Fruit fly (Drosophila melanogaster): ENCODE data around the gene CG8833.

CG8833 gene

dm6 chr3L:13964635-13965501 is 36.1 kb upstream of the CG8833 start, which contains the start of the genes Meics, Nxf3 and ssp2 (continued):
- TF ChIP-seq sens-2 (GFP tag; IDR thresholded peaks at IDR 0.05), result no peak
- no peak for TF ChIP-seq Vsx1 (GFP tag; optimal IDR thresholded peaks at IDR 0.05)
- peak; percentile 58 for TF ChIP-seq CG13775 (GFP tag; optimal IDR thresholded peaks at IDR 0.05)
- TF ChIP-seq NC2α (GFP tag; optimal IDR thresholded peaks at IDR 0.05), result no peak
- TF ChIP-seq Rfx (GFP tag; IDR thresholded peaks at IDR 0.05), result peak; percentile 71
- TF ChIP-seq cato (GFP tag; optimal IDR thresholded peaks at IDR 0.05; ENCODE audit: borderline replicate concordance), result no peak
- TF ChIP-seq CG8089 (GFP tag; optimal IDR thresholded peaks at IDR 0.05), result no peak
- no peak for TF ChIP-seq TFAM (GFP tag; optimal IDR thresholded peaks at IDR 0.05)
- TF ChIP-seq odd (GFP tag; optimal IDR thresholded peaks at IDR 0.05), result no peak
- no peak for TF ChIP-seq CG4328 (GFP tag; optimal IDR thresholded peaks at IDR 0.05)
- no peak for TF ChIP-seq CG6654 (GFP tag; optimal IDR thresholded peaks at IDR 0.05)
- no peak for TF ChIP-seq tx (GFP tag; optimal IDR thresholded peaks at IDR 0.05)
- peak in 1 of 2 experiments; percentile 46 for TF ChIP-seq Hr78 (GFP tag; optimal IDR thresholded peaks at IDR 0.05)
- TF ChIP-seq zfh2 (GFP tag; optimal IDR thresholded peaks at IDR 0.05), result peak; percentile 44
- no peak for TF ChIP-seq CG10209 (GFP tag; optimal IDR thresholded peaks at IDR 0.05)
- no peak for TF ChIP-seq Mad (GFP tag; optimal IDR thresholded peaks at IDR 0.05)
- no peak for TF ChIP-seq her (GFP tag; optimal IDR thresholded peaks at IDR 0.05)
- TF ChIP-seq Blimp-1 (GFP tag; optimal IDR thresholded peaks at IDR 0.05), result peak; percentile 99
- no peak for TF ChIP-seq Sox102F (GFP tag; optimal IDR thresholded peaks at IDR 0.05)
- TF ChIP-seq CG9215 (GFP tag; IDR thresholded peaks at IDR 0.05), result peak; percentile 43; the same call in 1 of the 2 replicates
- peak; percentile 14 for TF ChIP-seq CG12942 (GFP tag; optimal IDR thresholded peaks at IDR 0.05)
- peak; percentile 85 for TF ChIP-seq Opbp (GFP tag; IDR thresholded peaks at IDR 0.05; ENCODE audit: partially characterized antibody)
- peak; percentile 74 for TF ChIP-seq CG9932 (GFP tag; IDR thresholded peaks at IDR 0.05)
- TF ChIP-seq CG17612 (GFP tag; IDR thresholded peaks at IDR 0.05), result no peak
- no peak for TF ChIP-seq twi (tag; optimal IDR thresholded peaks at IDR 0.05)
- no peak for TF ChIP-seq NK7.1 (GFP tag; optimal IDR thresholded peaks at IDR 0.05)
- peak; percentile 13 for TF ChIP-seq Myb (GFP tag; optimal IDR thresholded peaks at IDR 0.05)
- no peak for TF ChIP-seq CG10431 (GFP tag; optimal IDR thresholded peaks at IDR 0.05)
- TF ChIP-seq CG4854 (GFP tag; optimal IDR thresholded peaks at IDR 0.05), result no peak
- no peak for TF ChIP-seq sima (GFP tag; optimal IDR thresholded peaks at IDR 0.05)
- no peak for TF ChIP-seq al (GFP tag; IDR thresholded peaks at IDR 0.05)
- TF ChIP-seq vvl (GFP tag; IDR thresholded peaks at IDR 0.05), result no peak; the same call in 1 of the 2 replicates
- TF ChIP-seq CG11504 (tag; optimal IDR thresholded peaks at IDR 0.05), result no peak
- no peak for TF ChIP-seq disco-r (GFP tag; optimal IDR thresholded peaks at IDR 0.05)
- TF ChIP-seq CG4820 (GFP tag; optimal IDR thresholded peaks at IDR 0.05), result no peak
- peak; percentile 25; the same call in 1 of the 3 replicates for TF ChIP-seq zfh1 (GFP tag; IDR thresholded peaks at IDR 0.05)
- TF ChIP-seq sr (GFP tag; IDR thresholded peaks at IDR 0.05), result no peak
- TF ChIP-seq nerfin-2 (GFP tag; IDR thresholded peaks at IDR 0.05; ENCODE audit: partially characterized antibody), result peak; percentile 54; the same call in 1 of the 2 replicates
- TF ChIP-seq dm (GFP tag; optimal IDR thresholded peaks at IDR 0.05), result no peak
- no peak for TF ChIP-seq Meics (GFP tag; optimal IDR thresholded peaks at IDR 0.05)
- peak; percentile 35 for TF ChIP-seq E2f2 (GFP tag; IDR thresholded peaks at IDR 0.05)
- TF ChIP-seq HLH54F (GFP tag; optimal IDR thresholded peaks at IDR 0.05), result peak; percentile 21
- peak; percentile 77 for TF ChIP-seq sens (GFP tag)
- peak; percentile 60 for TF ChIP-seq Hr3 (GFP tag; optimal IDR thresholded peaks at IDR 0.05)
- peak; percentile 18 for TF ChIP-seq ac (GFP tag; optimal IDR thresholded peaks at IDR 0.05)
- no peak for TF ChIP-seq Fer2 (tag; optimal IDR thresholded peaks at IDR 0.05)
- TF ChIP-seq CG6175 (GFP tag; IDR thresholded peaks at IDR 0.05), result no peak
- no peak for TF ChIP-seq pros (GFP tag; optimal IDR thresholded peaks at IDR 0.05)
- TF ChIP-seq Abd-B (GFP tag; optimal IDR thresholded peaks at IDR 0.05), result peak; percentile 33

Measured in whole organism, embryonic.